Worm (Caenorhabditis elegans) whole organism, L2 larva: ENCODE data around the gene B0563.18.

Source experiments
- alr-1 ChIP-seq: fragments of 150-350 bp; optimal IDR thresholded peaks from 2 replicates; lab custom pipeline; 2014; ENCODE audit warnings: missing biosample characterization, missing genetic modification characterization
- ama-1 ChIP-seq: fragments of 150-350 bp; optimal IDR thresholded peaks from 2 replicates; lab custom pipeline; 2018; ENCODE audit warnings: inconsistent platforms
- ceh-82 ChIP-seq: fragments of 150-350 bp; optimal IDR thresholded peaks from 2 replicates; lab custom pipeline; 2014; ENCODE audit warnings: missing biosample characterization, missing genetic modification characterization
- lin-13 ChIP-seq: fragments of 150-350 bp; optimal IDR thresholded peaks from 2 replicates; lab custom pipeline; 2014; ENCODE audit warnings: missing biosample characterization, missing genetic modification reagents, missing genetic modification characterization
- lin-39 ChIP-seq: fragments of 150-350 bp; optimal IDR thresholded peaks from 2 replicates; lab custom pipeline; 2014; ENCODE audit warnings: missing biosample characterization, missing genetic modification reagents, missing genetic modification characterization
- nhr-10 ChIP-seq: sonication (generic microtip); optimal IDR thresholded peaks from 2 replicates; lab custom pipeline; 2017; ENCODE audit warnings: missing biosample characterization, missing genetic modification characterization
- snpc-4 ChIP-seq: fragments of 150-350 bp; optimal IDR thresholded peaks from 2 replicates; lab custom pipeline; 2014; ENCODE audit warnings: missing biosample characterization, missing genetic modification characterization
- unc-39 ChIP-seq: fragments of 150-350 bp; optimal IDR thresholded peaks from 2 replicates; lab custom pipeline; 2014; ENCODE audit warnings: missing biosample characterization, missing genetic modification characterization
- unc-62 ChIP-seq: fragments of 150-350 bp; optimal IDR thresholded peaks from 2 replicates; lab custom pipeline; 2014; ENCODE audit warnings: missing biosample characterization, missing genetic modification reagents, missing genetic modification characterization

DNA sequence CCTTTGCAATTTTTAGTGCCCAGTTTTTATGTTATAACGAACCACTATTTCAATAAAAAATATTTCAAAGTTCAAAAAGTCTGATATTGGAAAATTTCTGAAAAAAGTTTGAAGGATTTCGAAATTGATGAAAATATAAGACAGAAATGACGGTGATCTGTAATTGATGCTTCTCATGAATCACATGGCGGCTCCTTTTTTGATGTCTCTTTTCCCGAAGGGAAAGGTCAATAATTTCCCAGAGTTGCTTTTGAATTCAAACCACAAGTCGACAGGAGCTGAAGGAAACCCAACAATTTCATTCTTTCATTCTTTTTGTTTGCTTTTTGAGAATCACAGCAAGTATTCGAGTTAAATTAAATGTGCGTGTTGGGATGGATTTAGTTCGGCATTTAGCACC is at the start of gene B0563.18:
- TF ChIP-seq snpc-4 (tag; lab: Kevin White, UChicago) (no peak), ceh-82 (tag; lab: Kevin White, UChicago) (no peak), alr-1 (tag; lab: Kevin White, UChicago) (no peak), nhr-10 (tag; lab: Kevin White, UChicago) (no peak), ama-1 (lab: Kevin White, UChicago) (no peak), lin-13 (GFP tag; lab: Kevin White, UChicago) (no peak), unc-62 (GFP tag; lab: Kevin White, UChicago) (no peak), lin-39 (tag; lab: Kevin White, UChicago) (no peak), unc-39 (tag; lab: Kevin White, UChicago) (no peak)
